Fruit fly (Drosophila melanogaster) whole organism, embryonic: Measurements from ENCODE around the gene Fer3HCH.

Source experiments
- CG10147 ChIP-seq: fragments of 200-800 bp; sonication (Bioruptor generic); optimal IDR thresholded peaks from 2 replicates; lab custom pipeline; 2019; ENCODE audit warnings: missing biosample characterization, mild to moderate bottlenecking, missing genetic modification characterization, moderate library complexity
- CG11085 ChIP-seq: fragments of 200-800 bp; sonication (Bioruptor generic); IDR thresholded peaks from 2 replicates; pipeline ENCODE4 v1.3.6; 2022; ENCODE audit warnings: missing biosample characterization, missing genetic modification characterization
- CG12071 ChIP-seq: fragments of 200-800 bp; sonication (Bioruptor generic); optimal IDR thresholded peaks from 3 replicates; lab custom pipeline; 2018; ENCODE audit warnings: missing biosample characterization, mild to moderate bottlenecking, missing genetic modification characterization
- CG12155 ChIP-seq: fragments of 200-800 bp; sonication (Bioruptor generic); optimal IDR thresholded peaks from 3 replicates; lab custom pipeline; 2016; ENCODE audit warnings: missing biosample characterization, missing genetic modification characterization
- CG14441 ChIP-seq: fragments of 200-800 bp; sonication (Bioruptor generic); IDR thresholded peaks from 2 replicates; pipeline ENCODE4 v1.3.6; 2022; ENCODE audit warnings: missing biosample characterization, missing genetic modification characterization
- CG15011 ChIP-seq: fragments of 200-800 bp; sonication (Bioruptor generic); optimal IDR thresholded peaks from 3 replicates; lab custom pipeline; 2018; ENCODE audit warnings: missing biosample characterization, mild to moderate bottlenecking, missing genetic modification characterization
- CG15479 ChIP-seq: fragments of 200-800 bp; sonication (Bioruptor generic); optimal IDR thresholded peaks from 3 replicates; lab custom pipeline; 2019; ENCODE audit warnings: missing biosample characterization, mild to moderate bottlenecking, missing genetic modification characterization, moderate library complexity
- CG16863 ChIP-seq: fragments of 200-800 bp; sonication (Bioruptor generic); optimal IDR thresholded peaks from 3 replicates; lab custom pipeline; 2016; ENCODE audit warnings: missing biosample characterization, missing genetic modification characterization
- CG17612 ChIP-seq: fragments of 200-800 bp; sonication (Bioruptor generic); IDR thresholded peaks from 2 replicates; pipeline ENCODE4 v1.3.6; 2022; ENCODE audit warnings: missing biosample characterization, missing genetic modification characterization
- CG18764 ChIP-seq: fragments of 200-800 bp; sonication (Bioruptor generic); optimal IDR thresholded peaks from 3 replicates; lab custom pipeline; 2016; ENCODE audit warnings: missing biosample characterization, missing genetic modification characterization
- CG2875 ChIP-seq: fragments of 200-800 bp; sonication (Bioruptor generic); optimal IDR thresholded peaks from 2 replicates; lab custom pipeline; 2017; ENCODE audit warnings: missing biosample characterization, mild to moderate bottlenecking, missing genetic modification characterization, missing genetic modification reagents
- CG34224 ChIP-seq: fragments of 200-800 bp; sonication (Bioruptor generic); IDR thresholded peaks from 3 replicates; pipeline ENCODE4 v1.3.6; 2022; ENCODE audit warnings: missing biosample characterization, missing genetic modification characterization; ENCODE audit not compliant: partially characterized antibody
- CG34422 ChIP-seq: fragments of 200-800 bp; sonication (Bioruptor generic); IDR thresholded peaks from 3 replicates; pipeline ENCODE4 v1.3.6; 2022; ENCODE audit warnings: missing biosample characterization, missing genetic modification characterization
- CG4328 ChIP-seq: fragments of 200-800 bp; sonication (Bioruptor generic); optimal IDR thresholded peaks from 3 replicates; lab custom pipeline; 2017; ENCODE audit warnings: missing biosample characterization, missing genetic modification reagents, missing genetic modification characterization
- CG6175 ChIP-seq: fragments of 200-800 bp; sonication (Bioruptor generic); IDR thresholded peaks from 3 replicates; pipeline ENCODE4 v1.3.6; 2022; ENCODE audit warnings: missing biosample characterization, missing genetic modification characterization
- CG6791 ChIP-seq: fragments of 200-800 bp; sonication (Bioruptor generic); IDR thresholded peaks from 3 replicates; pipeline ENCODE4 v1.3.6; 2022; ENCODE audit warnings: missing biosample characterization, missing genetic modification characterization; ENCODE audit not compliant: partially characterized antibody
- CG7556 ChIP-seq: fragments of 200-800 bp; sonication (Bioruptor generic); optimal IDR thresholded peaks from 2 replicates; lab custom pipeline; 2017; ENCODE audit warnings: missing biosample characterization, mild to moderate bottlenecking, missing genetic modification characterization
- CG9797 ChIP-seq: fragments of 200-800 bp; sonication (Bioruptor generic); optimal IDR thresholded peaks from 3 replicates; lab custom pipeline; 2018; ENCODE audit warnings: missing biosample characterization, mild to moderate bottlenecking, missing genetic modification characterization
- CG9876 ChIP-seq: fragments of 200-800 bp; sonication (Bioruptor generic); optimal IDR thresholded peaks from 2 replicates; lab custom pipeline; 2016; ENCODE audit warnings: missing biosample characterization, missing genetic modification characterization
- D19A ChIP-seq: fragments of 200-800 bp; optimal IDR thresholded peaks from 3 replicates; lab custom pipeline; 2019; ENCODE audit warnings: missing biosample characterization, mild to moderate bottlenecking, missing genetic modification characterization, moderate library complexity
- Dip2 ChIP-seq: fragments of 200-800 bp; sonication (Bioruptor generic); IDR thresholded peaks from 2 replicates; pipeline ENCODE4 v1.3.6; 2022; ENCODE audit warnings: missing biosample characterization, missing genetic modification characterization
- Ets97D ChIP-seq: fragments of 200-800 bp; sonication (Bioruptor generic); optimal IDR thresholded peaks from 3 replicates; lab custom pipeline; 2016; ENCODE audit warnings: missing biosample characterization, missing genetic modification characterization
- Fer2 ChIP-seq: fragments of 200-800 bp; sonication (Bioruptor generic); optimal IDR thresholded peaks from 2 replicates; lab custom pipeline; 2018; ENCODE audit warnings: missing biosample characterization, mild to moderate bottlenecking, missing genetic modification characterization, moderate library complexity
- GATAe ChIP-seq: fragments of 200-800 bp; sonication (Bioruptor generic); conservative IDR thresholded peaks from 2 replicates; pipeline ENCODE4 v1.3.6; 2022; ENCODE audit warnings: missing biosample characterization, missing genetic modification characterization
- Gug ChIP-seq: fragments of 200-800 bp; sonication (Bioruptor generic); IDR thresholded peaks from 4 replicates; pipeline ENCODE4 v1.3.6; 2022; ENCODE audit warnings: missing biosample characterization, missing genetic modification characterization
- H15 ChIP-seq: fragments of 200-800 bp; sonication (Bioruptor generic); IDR thresholded peaks from 3 replicates; pipeline ENCODE4 v1.3.6; 2022; ENCODE audit warnings: missing biosample characterization, missing genetic modification characterization
- Hey ChIP-seq: fragments of 200-800 bp; sonication (Bioruptor generic); optimal IDR thresholded peaks from 3 replicates; lab custom pipeline; 2018; ENCODE audit warnings: missing biosample characterization, mild to moderate bottlenecking, missing genetic modification characterization
- Lhr ChIP-seq: fragments of 200-800 bp; sonication (Bioruptor generic); optimal IDR thresholded peaks from 3 replicates; lab custom pipeline; 2017; ENCODE audit warnings: mild to moderate bottlenecking, missing biosample characterization, missing genetic modification reagents, missing genetic modification characterization
- MESR4 ChIP-seq: fragments of 200-800 bp; sonication (Bioruptor generic); optimal IDR thresholded peaks from 2 replicates; lab custom pipeline; 2018; ENCODE audit warnings: missing biosample characterization, mild to moderate bottlenecking, missing genetic modification characterization, moderate library complexity
- Mrtf ChIP-seq: fragments of 200-800 bp; sonication (Bioruptor generic); IDR thresholded peaks from 3 replicates; pipeline ENCODE4 v1.3.6; 2022; ENCODE audit warnings: missing biosample characterization, missing genetic modification characterization
- NC2α ChIP-seq: fragments of 200-800 bp; sonication (Bioruptor generic); optimal IDR thresholded peaks from 2 replicates; lab custom pipeline; 2016; ENCODE audit warnings: missing biosample characterization, missing genetic modification characterization
- NfI ChIP-seq: fragments of 200-800 bp; sonication (Bioruptor generic); optimal IDR thresholded peaks from 3 replicates; lab custom pipeline; 2018; ENCODE audit warnings: missing biosample characterization, mild to moderate bottlenecking, missing genetic modification characterization, moderate library complexity
- Sox100B ChIP-seq: fragments of 200-800 bp; sonication (Bioruptor generic); optimal IDR thresholded peaks from 3 replicates; lab custom pipeline; 2018; ENCODE audit warnings: missing biosample characterization, mild to moderate bottlenecking, missing genetic modification characterization
- al ChIP-seq: fragments of 200-800 bp; sonication (Bioruptor generic); IDR thresholded peaks from 2 replicates; pipeline ENCODE4 v1.3.6; 2022; ENCODE audit warnings: missing biosample characterization, missing genetic modification characterization
- ash1 ChIP-seq: fragments of 200-800 bp; sonication (Bioruptor generic); optimal IDR thresholded peaks from 2 replicates; lab custom pipeline; 2018; ENCODE audit warnings: missing biosample characterization, mild to moderate bottlenecking, missing genetic modification characterization
- az2 ChIP-seq: fragments of 200-800 bp; sonication (Bioruptor generic); optimal IDR thresholded peaks from 3 replicates; lab custom pipeline; 2016; ENCODE audit warnings: missing biosample characterization, missing genetic modification characterization
- bowl ChIP-seq: fragments of 200-800 bp; sonication (Bioruptor generic); IDR thresholded peaks from 2 replicates; pipeline ENCODE4 v1.3.6; 2022; ENCODE audit warnings: missing biosample characterization, missing genetic modification characterization
- dm ChIP-seq: fragments of 200-800 bp; sonication (Bioruptor generic); optimal IDR thresholded peaks from 3 replicates; lab custom pipeline; 2016; ENCODE audit warnings: missing biosample characterization, missing genetic modification characterization
- exex ChIP-seq: fragments of 200-800 bp; sonication (Bioruptor generic); optimal IDR thresholded peaks from 4 replicates; lab custom pipeline; 2018; ENCODE audit warnings: missing biosample characterization, mild to moderate bottlenecking, missing genetic modification characterization, moderate library complexity
- gcm2 ChIP-seq: fragments of 200-800 bp; sonication (Bioruptor generic); optimal IDR thresholded peaks from 2 replicates; lab custom pipeline; 2016; ENCODE audit warnings: missing biosample characterization, missing genetic modification characterization
- grau ChIP-seq: fragments of 200-800 bp; optimal IDR thresholded peaks from 3 replicates; lab custom pipeline; 2019; ENCODE audit warnings: missing biosample characterization, mild to moderate bottlenecking, missing genetic modification characterization, moderate library complexity
- ind ChIP-seq: fragments of 200-800 bp; sonication (Bioruptor generic); optimal IDR thresholded peaks from 3 replicates; lab custom pipeline; 2016; ENCODE audit warnings: missing biosample characterization, missing genetic modification characterization
- inv ChIP-seq: fragments of 200-800 bp; sonication (Bioruptor generic); IDR thresholded peaks from 2 replicates; pipeline ENCODE4 v1.3.6; 2022; ENCODE audit warnings: missing biosample characterization, missing genetic modification characterization; ENCODE audit not compliant: partially characterized antibody
- nmo ChIP-seq: fragments of 200-800 bp; sonication (Bioruptor generic); optimal IDR thresholded peaks from 2 replicates; lab custom pipeline; 2018; ENCODE audit warnings: missing biosample characterization, mild to moderate bottlenecking, missing genetic modification characterization, moderate library complexity
- sens-2 ChIP-seq: fragments of 200-800 bp; sonication (Bioruptor generic); IDR thresholded peaks from 2 replicates; pipeline ENCODE4 v1.3.6; 2022; ENCODE audit warnings: missing biosample characterization, missing genetic modification characterization
- sr ChIP-seq: fragments of 200-800 bp; sonication (Bioruptor generic); IDR thresholded peaks from 3 replicates; pipeline ENCODE4 v1.3.6; 2022; ENCODE audit warnings: missing biosample characterization, missing genetic modification characterization
- tna ChIP-seq: fragments of 200-800 bp; sonication (Bioruptor generic); IDR thresholded peaks from 2 replicates; pipeline ENCODE4 v1.3.6; 2022; ENCODE audit warnings: missing biosample characterization, missing genetic modification characterization; ENCODE audit not compliant: partially characterized antibody
- vvl ChIP-seq: fragments of 200-800 bp; sonication (Bioruptor generic); IDR thresholded peaks from 2 replicates; pipeline ENCODE4 v1.3.6; 2022; ENCODE audit warnings: missing biosample characterization, missing genetic modification characterization
- wor ChIP-seq: fragments of 200-800 bp; sonication (Bioruptor generic); IDR thresholded peaks from 2 replicates; pipeline ENCODE4 v1.3.6; 2022; ENCODE audit warnings: missing biosample characterization, missing genetic modification characterization
- zen ChIP-seq: fragments of 200-800 bp; sonication (Bioruptor generic); optimal IDR thresholded peaks from 3 replicates; lab custom pipeline; 2018; ENCODE audit warnings: missing biosample characterization, mild to moderate bottlenecking, missing genetic modification characterization, moderate library complexity

The Fer3HCH gene

DNA sequence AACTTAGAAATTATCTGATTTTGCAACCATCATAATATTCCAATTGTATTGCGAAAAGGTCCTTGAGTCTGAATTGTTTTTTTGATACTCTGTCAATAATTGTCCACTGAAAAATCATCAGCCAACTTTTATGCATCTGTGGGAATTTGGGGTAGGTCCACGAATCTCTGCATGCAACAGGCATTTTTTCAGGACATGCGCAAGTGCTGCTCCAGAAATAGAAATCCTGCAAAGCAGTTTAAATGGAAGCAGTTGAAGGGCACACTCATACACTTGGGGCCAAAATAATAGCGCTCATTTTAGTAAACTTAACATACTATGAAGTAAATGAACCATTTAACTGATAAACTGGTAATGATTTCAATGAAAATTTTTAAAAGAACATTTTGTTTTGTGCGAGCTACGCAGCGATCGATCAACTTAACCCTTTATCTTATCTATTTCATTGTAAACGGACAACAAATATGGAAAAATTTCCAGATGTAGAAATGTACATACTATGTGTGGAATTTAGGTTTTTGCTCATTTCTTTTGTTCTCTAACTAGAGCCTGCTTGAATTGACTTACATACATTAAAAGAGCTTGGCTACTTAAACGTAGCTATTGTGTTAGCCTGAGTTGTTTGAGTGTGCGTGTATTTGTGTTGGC, 22.3 kb upstream of the Fer3HCH start (continued):
- peak; percentile 69 for TF ChIP-seq CG15011 (GFP tag; lab: Kevin White, UChicago)
- no peak for TF ChIP-seq Hey
- 0 out of 2 replicates have a peak, but pooled peaks have one; percentile 15 for TF ChIP-seq vvl (GFP tag; lab: Robert Waterston, UW)
- no peak for TF ChIP-seq NC2α (GFP tag; lab: Kevin White, UChicago)
- TF ChIP-seq exex (tag; lab: Kevin White, UChicago): peak; percentile 57
- TF ChIP-seq az2 (GFP tag; lab: Kevin White, UChicago): peak; percentile 67
- TF ChIP-seq ash1 (GFP tag; lab: Kevin White, UChicago): no peak
- peak; percentile 82 for TF ChIP-seq grau
- TF ChIP-seq NfI: peak; percentile 66
- peak; percentile 41 for TF ChIP-seq CG9876 (GFP tag; lab: Kevin White, UChicago)
- peak; percentile 33 for TF ChIP-seq CG18764 (GFP tag; lab: Kevin White, UChicago)
- peak; percentile 50 for TF ChIP-seq CG12071
- no peak for TF ChIP-seq CG6791
- TF ChIP-seq ind (GFP tag; lab: Kevin White, UChicago): peak; percentile 57
- TF ChIP-seq MESR4 (GFP tag; lab: Kevin White, UChicago): no peak
- TF ChIP-seq Dip2: no peak
- no peak for TF ChIP-seq CG15479 (GFP tag; lab: Kevin White, UChicago)
- TF ChIP-seq CG4328 (GFP tag; lab: Kevin White, UChicago): peak; percentile 72
- no peak for TF ChIP-seq CG34224 (GFP tag; lab: Robert Waterston, UW)
- peak; percentile 46 for TF ChIP-seq CG2875 (GFP tag; lab: Kevin White, UChicago)
- no peak for TF ChIP-seq Ets97D
- no peak for TF ChIP-seq CG6175
- peak; percentile 84 for TF ChIP-seq nmo (GFP tag; lab: Kevin White, UChicago)
- TF ChIP-seq Sox100B: peak; percentile 82
- TF ChIP-seq GATAe (GFP tag; lab: Robert Waterston, UW): no peak
- no peak for TF ChIP-seq tna (GFP tag; lab: Robert Waterston, UW)
- peak; percentile 80 for TF ChIP-seq CG10147
- TF ChIP-seq CG34422 (GFP tag; lab: Robert Waterston, UW): no peak
- TF ChIP-seq CG7556: peak; percentile 82
- peak; percentile 80 for TF ChIP-seq D19A (tag; lab: Kevin White, UChicago)
- TF ChIP-seq al (GFP tag; lab: Robert Waterston, UW): no peak
- peak; percentile 27; the same call in 1 of the 2 replicates for TF ChIP-seq sens-2
- peak; percentile 50 for TF ChIP-seq gcm2 (GFP tag; lab: Kevin White, UChicago)
- TF ChIP-seq zen: peak; percentile 50
- no peak for TF ChIP-seq CG17612 (GFP tag; lab: Robert Waterston, UW)
- no peak for TF ChIP-seq Mrtf (GFP tag; lab: Robert Waterston, UW)
- 0 out of 2 replicates have a peak, but pooled peaks have one; percentile 9 for TF ChIP-seq CG14441 (GFP tag; lab: Robert Waterston, UW)
- TF ChIP-seq Lhr: peak; percentile 48
- no peak for TF ChIP-seq CG9797 (GFP tag; lab: Kevin White, UChicago)
- TF ChIP-seq Gug (GFP tag; lab: Robert Waterston, UW): no peak
- no peak for TF ChIP-seq bowl
- no peak for TF ChIP-seq inv (GFP tag; lab: Robert Waterston, UW)
- TF ChIP-seq sr (GFP tag; lab: Robert Waterston, UW): no peak
- no peak for TF ChIP-seq dm
- TF ChIP-seq Fer2: peak; percentile 62
- no peak for TF ChIP-seq H15 (GFP tag; lab: Robert Waterston, UW)
- TF ChIP-seq CG12155: peak; percentile 39
- TF ChIP-seq CG16863: peak; percentile 25
- no peak for TF ChIP-seq wor (GFP tag; lab: Robert Waterston, UW)
- 0 out of 2 replicates have a peak, but pooled peaks have one; percentile 33 for TF ChIP-seq CG11085 (GFP tag; lab: Robert Waterston, UW)
